Worm (Caenorhabditis elegans) whole organism, L4 larva: Measurements from ENCODE around the gene F15E6.5.

Experiments used
- F49E8.2 ChIP-seq: sonication (generic microtip); optimal IDR thresholded peaks from 2 replicates; lab custom pipeline; 2016; ENCODE audit warnings: missing compliant biosample characterization, mild to moderate bottlenecking, missing genetic modification characterization, borderline replicate concordance
- T20F7.1 ChIP-seq: fragments of 200-800 bp; sonication (Bioruptor generic); optimal IDR thresholded peaks from 2 replicates; lab custom pipeline; 2018; ENCODE audit warnings: mild to moderate bottlenecking, missing genetic modification characterization, missing compliant biosample characterization
- T26A8.4 ChIP-seq: fragments of 200-800 bp; sonication (Bioruptor generic); IDR thresholded peaks from 2 replicates; pipeline ENCODE4 v1.3.6; 2022; ENCODE audit warnings: missing genetic modification characterization, missing compliant biosample characterization
- ZK546.5 ChIP-seq, 2 experiments: sonication (generic microtip); optimal IDR thresholded peaks; 2 replicates each; lab custom pipeline; 2017; ENCODE audit warnings: missing biosample characterization in 2 of 2, missing genetic modification characterization in 2 of 2
- ama-1 ChIP-seq: fragments of 150-350 bp; optimal IDR thresholded peaks from 2 replicates; lab custom pipeline; 2014; ENCODE audit warnings: inconsistent platforms, mixed read lengths
- arid-1 ChIP-seq: fragments of 200-800 bp; sonication (Bioruptor generic); conservative IDR thresholded peaks from 2 replicates; pipeline ENCODE4 v1.3.6; 2022; ENCODE audit warnings: missing genetic modification reagents, missing genetic modification characterization, missing compliant biosample characterization
- attf-4 ChIP-seq: sonication (generic microtip); optimal IDR thresholded peaks from 3 replicates; lab custom pipeline; 2017; ENCODE audit warnings: missing biosample characterization, missing genetic modification characterization
- ceh-20 ChIP-seq: fragments of 200-800 bp; sonication (Bioruptor generic); IDR thresholded peaks from 2 replicates; pipeline ENCODE4 v1.3.6; 2022; ENCODE audit warnings: missing genetic modification reagents, missing genetic modification characterization, missing compliant biosample characterization
- ceh-44 ChIP-seq: fragments of 200-800 bp; sonication (Bioruptor generic); IDR thresholded peaks from 2 replicates; pipeline ENCODE4 v1.3.6; 2022; ENCODE audit warnings: missing genetic modification reagents, missing genetic modification characterization, missing compliant biosample characterization
- ces-1 ChIP-seq: fragments of 150-350 bp; sonication (generic microtip); optimal IDR thresholded peaks from 4 replicates; lab custom pipeline; 2014; ENCODE audit warnings: missing biosample characterization, missing genetic modification reagents, missing genetic modification characterization
- ctbp-1 ChIP-seq: fragments of 200-800 bp; sonication (Bioruptor generic); IDR thresholded peaks from 2 replicates; pipeline ENCODE4 v1.3.6; 2022; ENCODE audit warnings: missing genetic modification reagents, missing genetic modification characterization, missing compliant biosample characterization
- daf-12 ChIP-seq: fragments of 150-350 bp; optimal IDR thresholded peaks from 2 replicates; lab custom pipeline; 2014; ENCODE audit warnings: missing biosample characterization, missing genetic modification reagents, missing genetic modification characterization
- daf-16 ChIP-seq, 3 experiments: sonication (generic microtip); optimal IDR thresholded peaks; 2 replicates each; lab custom pipeline; 2016 to 2017; ENCODE audit warnings: missing genetic modification characterization in 3 of 3, missing genetic modification reagents in 3 of 3, mild to moderate bottlenecking in 2 of 3, missing compliant biosample characterization in 2 of 3, missing biosample characterization in 1 of 3, moderate library complexity in 1 of 3
- daf-8 ChIP-seq: fragments of 200-800 bp; sonication (Bioruptor generic); IDR thresholded peaks from 2 replicates; pipeline ENCODE4 v1.3.6; 2022; ENCODE audit warnings: missing genetic modification characterization, missing compliant biosample characterization
- dmd-8 ChIP-seq: fragments of 200-800 bp; sonication (Bioruptor generic); IDR thresholded peaks from 2 replicates; pipeline ENCODE4 v1.3.6; 2022; ENCODE audit warnings: missing genetic modification characterization, missing compliant biosample characterization
- duxl-1 ChIP-seq: sonication (generic microtip); optimal IDR thresholded peaks from 2 replicates; lab custom pipeline; 2016; ENCODE audit warnings: mild to moderate bottlenecking, missing genetic modification characterization, moderate library complexity, missing compliant biosample characterization; ENCODE audit not compliant: poor library complexity
- fkh-10 ChIP-seq: fragments of 150-350 bp; optimal IDR thresholded peaks from 2 replicates; lab custom pipeline; 2014; ENCODE audit warnings: missing biosample characterization, missing genetic modification reagents, missing genetic modification characterization
- gei-8 ChIP-seq: fragments of 200-800 bp; sonication (Bioruptor generic); optimal IDR thresholded peaks from 2 replicates; lab custom pipeline; 2018; ENCODE audit warnings: mild to moderate bottlenecking, missing genetic modification characterization, missing compliant biosample characterization
- hmg-1.1 ChIP-seq: fragments of 200-800 bp; sonication (Bioruptor generic); IDR thresholded peaks from 2 replicates; pipeline ENCODE4 v1.3.6; 2022; ENCODE audit warnings: missing genetic modification reagents, missing genetic modification characterization, missing compliant biosample characterization
- lin-1 ChIP-seq: fragments of 200-800 bp; sonication (Bioruptor generic); IDR thresholded peaks from 2 replicates; pipeline ENCODE4 v1.3.6; 2022; ENCODE audit warnings: missing genetic modification reagents, missing genetic modification characterization, missing compliant biosample characterization
- lin-13 ChIP-seq: fragments of 150-350 bp; optimal IDR thresholded peaks from 2 replicates; lab custom pipeline; 2014; ENCODE audit warnings: missing biosample characterization, missing genetic modification reagents, missing genetic modification characterization
- madf-9 ChIP-seq: fragments of 200-800 bp; sonication (Bioruptor generic); conservative IDR thresholded peaks from 2 replicates; pipeline ENCODE4 v1.3.6; 2022; ENCODE audit warnings: missing genetic modification reagents, missing genetic modification characterization, missing compliant biosample characterization
- nhr-111 ChIP-seq: fragments of 200-800 bp; sonication (Bioruptor generic); optimal IDR thresholded peaks from 2 replicates; lab custom pipeline; 2018; ENCODE audit warnings: mild to moderate bottlenecking, missing genetic modification characterization, missing compliant biosample characterization
- nhr-25 ChIP-seq: sonication (generic microtip); optimal IDR thresholded peaks from 2 replicates; lab custom pipeline; 2017; ENCODE audit warnings: missing genetic modification characterization, mild to moderate bottlenecking, missing compliant biosample characterization, antibody characterized with exemption, moderate library complexity, borderline replicate concordance; ENCODE audit not compliant: insufficient read depth
- nhr-28 ChIP-seq: fragments of 150-350 bp; optimal IDR thresholded peaks from 2 replicates; lab custom pipeline; 2014; ENCODE audit warnings: missing biosample characterization, missing genetic modification characterization
- nhr-6 ChIP-seq: fragments of 150-350 bp; optimal IDR thresholded peaks from 2 replicates; lab custom pipeline; 2014; ENCODE audit warnings: missing biosample characterization, missing genetic modification characterization
- pha-4 ChIP-seq, 2 experiments: fragments of 150-350 bp in 1 of 2; fragments of 200-800 bp in 1 of 2; sonication (Bioruptor generic) in 1 of 2; IDR thresholded peaks in 1 of 2; optimal IDR thresholded peaks in 1 of 2; 2 replicates each; pipeline versions ENCODE4 v1.3.6 to Lab custom; 2014 to 2022; ENCODE audit warnings: missing genetic modification characterization in 2 of 2, missing genetic modification reagents in 2 of 2, missing biosample characterization in 1 of 2, missing compliant biosample characterization in 1 of 2
- php-3 ChIP-seq: fragments of 200-800 bp; sonication (Bioruptor generic); IDR thresholded peaks from 2 replicates; pipeline ENCODE4 v1.3.6; 2022; ENCODE audit warnings: missing genetic modification reagents, missing genetic modification characterization, missing compliant biosample characterization
- set-16 ChIP-seq: fragments of 200-800 bp; sonication (Bioruptor generic); IDR thresholded peaks from 2 replicates; pipeline ENCODE4 v1.3.6; 2022; ENCODE audit warnings: missing genetic modification reagents, missing genetic modification characterization, missing compliant biosample characterization
- snpc-4 ChIP-seq: fragments of 150-350 bp; optimal IDR thresholded peaks from 2 replicates; lab custom pipeline; 2014; ENCODE audit warnings: missing biosample characterization, missing genetic modification characterization
- spr-3 ChIP-seq: fragments of 200-800 bp; sonication (Bioruptor generic); optimal IDR thresholded peaks from 2 replicates; lab custom pipeline; 2018; ENCODE audit warnings: mild to moderate bottlenecking, missing genetic modification characterization, missing compliant biosample characterization
- unc-62 ChIP-seq, 3 experiments: fragments of 150-350 bp in 1 of 3; sonication (generic microtip); optimal IDR thresholded peaks in 2 of 3; peaks in 1 of 3; 1 replicate in 1 of 3; 2 replicates in 2 of 3; lab custom pipeline; 2014 to 2017; ENCODE audit warnings: missing biosample characterization in 3 of 3, missing genetic modification characterization in 3 of 3, missing genetic modification reagents in 3 of 3, missing genotype in 1 of 3
- zag-1 ChIP-seq: fragments of 150-350 bp; optimal IDR thresholded peaks from 2 replicates; lab custom pipeline; 2014; ENCODE audit warnings: missing biosample characterization, missing genetic modification characterization
- ztf-11 ChIP-seq: fragments of 150-350 bp; optimal IDR thresholded peaks from 2 replicates; lab custom pipeline; 2014; ENCODE audit warnings: missing biosample characterization, missing genetic modification characterization

The F15E6.5 gene

ce11 chrIV:4259433-4259832 lies 29.9 kb upstream of the F15E6.5 start (continued):
- TF ChIP-seq T20F7.1 (GFP tag; lab: Kevin White, UChicago) = no peak

ce11 chrIV:4262993-4263392 lies 26.4 kb upstream of the F15E6.5 start, which contains the start of gene col-33:
TSS of gene col-33 (plus strand) at chrIV:4263293.
- TF ChIP-seq F49E8.2 (tag; lab: Kevin White, UChicago) (no peak), fkh-10 (no peak), ama-1 (lab: Kevin White, UChicago) (no peak), madf-9 (GFP tag; lab: Robert Waterston, UW) (no peak), dmd-8 (GFP tag; lab: Robert Waterston, UW) (no peak)
- TF ChIP-seq, all 104 proteins: peak for 0

ce11 chrIV:4264649-4265048 lies 24.7 kb upstream of the F15E6.5 start:
- no peak for TF ChIP-seq daf-8 (GFP tag; lab: Robert Waterston, UW)
- no peak for TF ChIP-seq ZK546.5 (tag; optimal IDR thresholded peaks at IDR 0.05; lab: Kevin White, UChicago)
- no peak for TF ChIP-seq T26A8.4
- no peak for TF ChIP-seq duxl-1 (tag; lab: Kevin White, UChicago)
- 0 out of 2 replicates have a peak, but pooled peaks have one; percentile 24 for TF ChIP-seq php-3
- TF ChIP-seq ceh-20 (GFP tag; lab: Robert Waterston, UW) = no peak
- no peak for TF ChIP-seq fkh-10
- TF ChIP-seq arid-1 (GFP tag; lab: Robert Waterston, UW) = no peak
- no peak for TF ChIP-seq daf-12 (tag; lab: Kevin White, UChicago)
- no peak for TF ChIP-seq hmg-1.1 (GFP tag; lab: Robert Waterston, UW)
- TF ChIP-seq pha-4 (GFP tag; IDR thresholded peaks at IDR 0.05; lab: Robert Waterston, UW) = peak; percentile 55; the same call in 1 of the 2 replicates
- no peak for TF ChIP-seq pha-4 (tag; optimal IDR thresholded peaks at IDR 0.05; lab: Kevin White, UChicago)
- TF ChIP-seq nhr-28 (tag; lab: Kevin White, UChicago) = no peak
- TF ChIP-seq snpc-4 (tag; lab: Kevin White, UChicago) = no peak
- TF ChIP-seq ztf-11 (tag; lab: Kevin White, UChicago) = no peak
- no peak for TF ChIP-seq ctbp-1 (GFP tag; lab: Robert Waterston, UW)
- peak; percentile 98 for TF ChIP-seq set-16 (GFP tag; lab: Robert Waterston, UW)
- TF ChIP-seq unc-62 (GFP tag; optimal IDR thresholded peaks at IDR 0.05 in 1 of 2; lab: Kevin White, UChicago) = no peak
- TF ChIP-seq unc-62 (tag; optimal IDR thresholded peaks at IDR 0.05; lab: Kevin White, UChicago) = no peak
- no peak for TF ChIP-seq nhr-6 (tag; lab: Kevin White, UChicago)
- no peak for TF ChIP-seq nhr-25 (tag; lab: Kevin White, UChicago)
- no peak for TF ChIP-seq daf-16 (GFP tag; optimal IDR thresholded peaks at IDR 0.05; lab: Kevin White, UChicago)
- no peak for TF ChIP-seq daf-16 (tag; optimal IDR thresholded peaks at IDR 0.05; lab: Kevin White, UChicago)
- TF ChIP-seq, all 104 proteins: peak for 3

- TF ChIP-seq lin-13 (GFP tag; lab: Kevin White, UChicago) (no peak), ces-1 (GFP tag; lab: Kevin White, UChicago) (no peak), dmd-8 (GFP tag; lab: Robert Waterston, UW) (no peak), ceh-44 (no peak), nhr-111 (no peak), daf-8 (GFP tag; lab: Robert Waterston, UW) (no peak), attf-4 (tag; lab: Kevin White, UChicago) (no peak), spr-3 (no peak), gei-8 (GFP tag; lab: Kevin White, UChicago) (no peak), zag-1 (no peak), ztf-11 (tag; lab: Kevin White, UChicago) (no peak), F49E8.2 (tag; lab: Kevin White, UChicago) (no peak), lin-1 (GFP tag; lab: Robert Waterston, UW) (no peak), hmg-1.1 (GFP tag; lab: Robert Waterston, UW) (no peak)
Measured at ce11 chrIV:4265224-4265623, 24.1 kb upstream of the F15E6.5 start, which contains the start of gene F36A4.5. TSS of gene F36A4.5 (plus strand) at chrIV:4265524.
